Worm (Caenorhabditis elegans) whole organism, L1 larva: Measurements from ENCODE around the gene F54E2.1.

Source experiments
- C04F5.9 ChIP-seq: sonication (generic microtip); optimal IDR thresholded peaks from 2 replicates; lab custom pipeline; 2016; ENCODE audit warnings: missing genetic modification characterization, missing compliant biosample characterization
- C16A3.4 ChIP-seq: fragments of 150-350 bp; optimal IDR thresholded peaks from 2 replicates; lab custom pipeline; 2014; ENCODE audit warnings: missing biosample characterization, missing genetic modification characterization
- C34B4.2 ChIP-seq: sonication (generic microtip); optimal IDR thresholded peaks from 2 replicates; lab custom pipeline; 2017; ENCODE audit warnings: mild to moderate bottlenecking, missing genetic modification characterization, missing compliant biosample characterization
- F16B12.6 ChIP-seq: fragments of 150-350 bp; optimal IDR thresholded peaks from 2 replicates; lab custom pipeline; 2014; ENCODE audit warnings: missing biosample characterization, missing genetic modification characterization
- blmp-1 ChIP-seq: fragments of 150-350 bp; optimal IDR thresholded peaks from 2 replicates; lab custom pipeline; 2014; ENCODE audit warnings: missing biosample characterization, missing genetic modification characterization
- ceh-90 ChIP-seq: sonication (generic microtip); optimal IDR thresholded peaks from 2 replicates; lab custom pipeline; 2016; ENCODE audit warnings: missing genetic modification characterization, missing compliant biosample characterization
- efl-1 ChIP-seq, 4 experiments: fragments of 150-350 bp; optimal IDR thresholded peaks in 3 of 4; peaks in 1 of 4; 1 replicate in 1 of 4; 2 replicates in 3 of 4; lab custom pipeline; 2014; ENCODE audit warnings: missing biosample characterization in 2 of 4, missing genetic modification characterization in 2 of 4, missing genetic modification reagents in 2 of 4
- egl-13 ChIP-seq: sonication (generic microtip); optimal IDR thresholded peaks from 2 replicates; lab custom pipeline; 2016; ENCODE audit warnings: missing genotype, missing genetic modification reagents, missing genetic modification characterization, missing compliant biosample characterization
- egl-27 ChIP-seq, 2 experiments: fragments of 150-350 bp in 1 of 2; sonication (generic microtip); optimal IDR thresholded peaks; 3 replicates each; lab custom pipeline; 2017 to 2018; ENCODE audit warnings: missing biosample characterization in 2 of 2, missing genetic modification characterization in 2 of 2, missing genetic modification reagents in 2 of 2
- ets-5 ChIP-seq: fragments of 200-800 bp; sonication (Bioruptor generic); IDR thresholded peaks from 2 replicates; pipeline ENCODE4 v1.3.6; 2022; ENCODE audit warnings: missing genetic modification characterization, missing compliant biosample characterization
- fkh-4 ChIP-seq: sonication (generic microtip); optimal IDR thresholded peaks from 2 replicates; lab custom pipeline; 2016; ENCODE audit warnings: missing compliant biosample characterization, missing genetic modification characterization, borderline replicate concordance
- fkh-8 ChIP-seq: sonication (generic microtip); optimal IDR thresholded peaks from 2 replicates; lab custom pipeline; 2016; ENCODE audit warnings: mild to moderate bottlenecking, missing genetic modification characterization, missing compliant biosample characterization
- hlh-4 ChIP-seq: sonication (generic microtip); optimal IDR thresholded peaks from 2 replicates; lab custom pipeline; 2016; ENCODE audit warnings: mild to moderate bottlenecking, missing genetic modification characterization, missing compliant biosample characterization
- irx-1 ChIP-seq: sonication (generic microtip); optimal IDR thresholded peaks from 2 replicates; lab custom pipeline; 2016; ENCODE audit warnings: missing genetic modification characterization, missing compliant biosample characterization
- lin-39 ChIP-seq: fragments of 150-350 bp; optimal IDR thresholded peaks from 2 replicates; lab custom pipeline; 2014; ENCODE audit warnings: missing biosample characterization, missing genetic modification reagents, missing genetic modification characterization
- mdl-1 ChIP-seq, 2 experiments: fragments of 150-350 bp; optimal IDR thresholded peaks; 2 replicates each; lab custom pipeline; 2014 to 2017; ENCODE audit warnings: missing biosample characterization in 2 of 2, missing genetic modification characterization in 2 of 2, inconsistent platforms in 1 of 2
- mep-1 ChIP-seq: fragments of 150-350 bp; optimal IDR thresholded peaks from 2 replicates; lab custom pipeline; 2014; ENCODE audit warnings: missing biosample characterization, missing genetic modification characterization
- nhr-11 ChIP-seq: fragments of 150-350 bp; optimal IDR thresholded peaks from 2 replicates; lab custom pipeline; 2014; ENCODE audit warnings: missing biosample characterization, missing genetic modification characterization
- nhr-28 ChIP-seq: fragments of 150-350 bp; optimal IDR thresholded peaks from 2 replicates; lab custom pipeline; 2014; ENCODE audit warnings: missing biosample characterization, missing genetic modification characterization
- nhr-71 ChIP-seq: sonication (generic microtip); optimal IDR thresholded peaks from 2 replicates; lab custom pipeline; 2016; ENCODE audit warnings: mild to moderate bottlenecking, missing genetic modification characterization, moderate library complexity, missing compliant biosample characterization
- nhr-77 ChIP-seq: fragments of 150-350 bp; optimal IDR thresholded peaks from 2 replicates; lab custom pipeline; 2014; ENCODE audit warnings: missing biosample characterization, missing genetic modification characterization
- nhr-85 ChIP-seq: sonication (generic microtip); peaks from one replicate; lab custom pipeline; 2016; ENCODE audit warnings: missing genetic modification characterization, inconsistent platforms, missing compliant biosample characterization
- nhr-90 ChIP-seq: sonication (generic microtip); optimal IDR thresholded peaks from 2 replicates; lab custom pipeline; 2016; ENCODE audit warnings: mild to moderate bottlenecking, missing genetic modification characterization, missing compliant biosample characterization; ENCODE audit not compliant: poor library complexity
- pag-3 ChIP-seq: sonication (generic microtip); optimal IDR thresholded peaks from 2 replicates; lab custom pipeline; 2017; ENCODE audit warnings: missing genetic modification characterization, mild to moderate bottlenecking, missing compliant biosample characterization, antibody characterized with exemption, borderline replicate concordance; ENCODE audit not compliant: insufficient read depth
- pax-3 ChIP-seq: fragments of 200-800 bp; sonication (Bioruptor generic); optimal IDR thresholded peaks from 2 replicates; lab custom pipeline; 2018; ENCODE audit warnings: mild to moderate bottlenecking, missing genetic modification characterization, moderate library complexity, missing compliant biosample characterization
- pqm-1 ChIP-seq: sonication (generic microtip); optimal IDR thresholded peaks from 3 replicates; lab custom pipeline; 2017; ENCODE audit warnings: missing biosample characterization, missing genetic modification characterization
- snpc-4 ChIP-seq: fragments of 150-350 bp; optimal IDR thresholded peaks from 2 replicates; lab custom pipeline; 2014; ENCODE audit warnings: missing biosample characterization, missing genetic modification characterization
- sox-4 ChIP-seq: sonication (generic microtip); optimal IDR thresholded peaks from 2 replicates; lab custom pipeline; 2016; ENCODE audit warnings: missing genetic modification characterization, missing compliant biosample characterization
- swsn-7 ChIP-seq: sonication (generic microtip); optimal IDR thresholded peaks from 2 replicates; lab custom pipeline; 2016; ENCODE audit warnings: missing genetic modification characterization, missing compliant biosample characterization
- tlp-1 ChIP-seq: fragments of 150-350 bp; optimal IDR thresholded peaks from 2 replicates; lab custom pipeline; 2014; ENCODE audit warnings: missing biosample characterization, missing genetic modification characterization
- unc-130 ChIP-seq: fragments of 150-350 bp; optimal IDR thresholded peaks from 2 replicates; lab custom pipeline; 2017; ENCODE audit warnings: missing biosample characterization, missing genetic modification characterization, inconsistent platforms
- unc-98 ChIP-seq: fragments of 200-800 bp; sonication (Bioruptor generic); IDR thresholded peaks from 2 replicates; pipeline ENCODE4 v1.3.6; 2022; ENCODE audit warnings: missing genetic modification characterization, missing compliant biosample characterization
- vab-15 ChIP-seq: sonication (generic microtip); optimal IDR thresholded peaks from 2 replicates; lab custom pipeline; 2017; ENCODE audit warnings: missing genotype, mild to moderate bottlenecking, missing genetic modification characterization, missing compliant biosample characterization

F54E2.1 gene

ce11 chrV:2809443-2809842, 755 bp upstream of the F54E2.1 start (continued):
- TF ChIP-seq unc-130 (tag; lab: Kevin White, UChicago) (no peak), nhr-77 (tag; lab: Kevin White, UChicago) (no peak), ceh-90 (tag; lab: Kevin White, UChicago) (no peak), egl-27 (tag; optimal IDR thresholded peaks at IDR 0.05; lab: Kevin White, UChicago) (no peak), egl-13 (tag; lab: Kevin White, UChicago) (no peak), tlp-1 (tag; lab: Kevin White, UChicago) (no peak), blmp-1 (tag; lab: Kevin White, UChicago) (no peak), unc-98 (GFP tag; lab: Robert Waterston, UW) (no peak), irx-1 (no peak)
- TF ChIP-seq, all 84 proteins: peak for 6

- TF ChIP-seq efl-1 (optimal IDR thresholded peaks at IDR 0.05; lab: Kevin White, UChicago): no peak
- peak in 1 of 2 experiments; percentile 85 for TF ChIP-seq efl-1 (GFP tag; optimal IDR thresholded peaks at IDR 0.05 in 1 of 2; lab: Kevin White, UChicago)
- TF ChIP-seq nhr-71 (tag; lab: Kevin White, UChicago): peak; percentile 23
- peak; percentile 82 for TF ChIP-seq hlh-4
- TF ChIP-seq C34B4.2 (tag; lab: Kevin White, UChicago): no peak
- no peak for TF ChIP-seq mdl-1 (tag; optimal IDR thresholded peaks at IDR 0.05; lab: Kevin White, UChicago)
These were observed 3.7 kb downstream of the F54E2.1 start, which contains the start of gene F54E2.9 for ce11 chrV:2813856-2814255. TSS of gene F54E2.9 (minus strand) at chrV:2813987.

ce11 chrV:2815956-2816355, 5.8 kb downstream of the F54E2.1 start, which contains the start of gene F54E2.5:
TSS of gene F54E2.5 (minus strand) at chrV:2816056.
- TF ChIP-seq hlh-4 (peak; percentile 31), ets-5 (no peak), efl-1 (optimal IDR thresholded peaks at IDR 0.05; lab: Kevin White, UChicago) (no peak), efl-1 (GFP tag; optimal IDR thresholded peaks at IDR 0.05 in 1 of 2; lab: Kevin White, UChicago) (peak in 1 of 2 experiments; percentile 2)

ce11 chrV:2818117-2818516, 7.9 kb downstream of the F54E2.1 start, which contains the start of gene srt-34:
TSS of gene srt-34 (minus strand) at chrV:2818217.
- TF ChIP-seq mep-1 (no peak), fkh-8 (tag; lab: Kevin White, UChicago) (no peak), irx-1 (no peak), nhr-77 (tag; lab: Kevin White, UChicago) (no peak), pag-3 (tag; lab: Kevin White, UChicago) (no peak), C04F5.9 (no peak), nhr-85 (tag; lab: Kevin White, UChicago) (peak; percentile 12), C16A3.4 (no peak), F16B12.6 (tag; lab: Kevin White, UChicago) (no peak)

- no peak for TF ChIP-seq vab-15 (tag; lab: Kevin White, UChicago)
- peak; percentile 29 for TF ChIP-seq snpc-4 (tag; lab: Kevin White, UChicago)
These were observed 11.5 kb downstream of the F54E2.1 start, which contains the start of gene srh-36 for ce11 chrV:2821618-2822272. TSS of gene srh-36 (minus strand) at chrV:2821668.

ce11 chrV:2825978-2826377, 15.8 kb downstream of the F54E2.1 start:
- TF ChIP-seq fkh-4 (no peak), pqm-1 (no peak), pax-3 (no peak), efl-1 (optimal IDR thresholded peaks at IDR 0.05; lab: Kevin White, UChicago) (no peak), efl-1 (GFP tag; optimal IDR thresholded peaks at IDR 0.05 in 1 of 2; lab: Kevin White, UChicago) (no peak), lin-39 (no peak), sox-4 (tag; lab: Kevin White, UChicago) (no peak), nhr-28 (tag; lab: Kevin White, UChicago) (no peak), nhr-11 (tag; lab: Kevin White, UChicago) (no peak), egl-27 (tag; optimal IDR thresholded peaks at IDR 0.05; lab: Kevin White, UChicago) (no peak), nhr-90 (tag; lab: Kevin White, UChicago) (no peak), vab-15 (tag; lab: Kevin White, UChicago) (no peak), swsn-7 (tag; lab: Kevin White, UChicago) (no peak)
